Worm (Caenorhabditis elegans): Measurements from ENCODE around the gene abt-4.

The abt-4 gene

DNA sequence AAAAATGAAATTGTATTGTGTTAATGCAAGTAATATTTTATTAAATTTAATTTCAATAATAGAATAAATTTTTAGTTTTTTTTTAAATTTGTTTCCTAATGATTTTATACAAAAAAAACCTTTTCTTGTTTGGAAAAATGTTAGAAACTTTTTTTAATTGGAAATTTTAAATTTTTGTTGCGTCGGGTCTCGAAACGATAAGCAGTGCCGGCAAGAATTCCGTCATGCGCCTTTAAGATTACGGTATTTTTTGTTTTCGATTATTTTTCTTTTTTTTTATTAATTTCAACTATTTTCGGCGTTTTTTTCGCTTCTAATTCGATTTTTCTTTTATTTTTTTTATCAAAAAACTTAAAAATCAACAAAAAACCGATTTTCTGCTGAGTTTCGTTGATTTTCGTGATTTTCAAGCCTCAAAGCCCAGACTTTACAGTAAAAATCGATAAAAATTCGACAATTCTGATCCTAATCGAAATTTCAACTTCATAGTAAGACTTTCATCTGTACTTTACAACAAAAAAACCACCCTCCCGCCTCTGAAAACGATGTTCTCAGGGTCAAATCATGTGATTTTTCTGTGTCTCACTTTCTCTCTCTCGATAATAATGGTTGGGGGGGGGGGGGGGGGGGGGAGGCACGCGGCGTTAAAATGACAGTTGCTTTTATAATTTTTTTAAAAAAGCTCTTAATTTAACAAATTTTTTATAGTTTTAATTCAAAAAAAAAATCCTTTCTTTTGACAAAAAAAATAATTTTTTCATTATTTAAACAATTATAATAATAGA lies 17.2 kb upstream of the abt-4 start:
- TF ChIP-seq W03F9.2 (tag; optimal IDR thresholded peaks at IDR 0.05) (no peak), dao-5 (tag; optimal IDR thresholded peaks at IDR 0.05) (no peak), him-1 (tag; optimal IDR thresholded peaks at IDR 0.05) (no peak)

DNA sequence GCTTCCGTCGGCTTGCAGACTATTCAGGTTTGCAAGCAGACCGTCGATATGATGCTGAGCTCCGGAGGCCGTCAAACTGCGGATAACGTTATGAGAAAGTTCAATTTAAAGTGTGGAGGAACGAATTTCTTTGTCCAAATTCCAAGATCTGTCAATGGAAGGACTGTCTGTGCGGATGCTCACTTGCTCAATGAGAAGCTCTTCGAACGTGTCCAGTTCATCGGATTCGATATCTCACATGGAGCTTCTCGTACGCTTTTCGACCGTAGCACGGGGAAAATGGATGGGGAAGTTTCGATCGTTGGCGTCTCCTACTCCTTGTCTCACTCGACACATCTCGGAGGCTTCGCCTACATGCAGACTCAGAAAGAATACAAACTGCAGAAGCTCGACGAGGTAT lies 15.5 kb upstream of the abt-4 start:
- no peak for TF ChIP-seq him-1 (tag; optimal IDR thresholded peaks at IDR 0.05)
- no peak for TF ChIP-seq W03F9.2 (tag; optimal IDR thresholded peaks at IDR 0.05)
- no peak for TF ChIP-seq dao-5 (tag; optimal IDR thresholded peaks at IDR 0.05)

DNA sequence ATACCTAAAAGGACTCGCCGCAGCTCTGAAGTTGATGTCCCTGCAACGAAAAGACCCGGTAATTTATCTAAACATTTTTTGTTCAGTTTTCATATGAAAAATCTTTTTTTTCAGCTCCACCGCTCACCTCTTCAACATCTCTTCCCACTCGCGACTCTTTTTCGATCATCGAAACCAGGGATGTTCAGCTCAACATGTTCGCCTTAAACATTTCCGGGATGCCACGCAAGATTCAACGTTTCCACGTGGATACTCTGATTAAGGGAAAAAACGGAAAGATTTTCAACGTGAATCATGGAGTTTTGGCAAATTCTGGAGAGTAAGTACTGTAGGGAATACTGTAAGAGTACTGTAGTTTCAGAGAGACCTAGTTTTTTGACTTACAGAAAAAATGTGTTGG lies 13.0 kb upstream of the abt-4 start:
- no peak for TF ChIP-seq him-1 (tag; optimal IDR thresholded peaks at IDR 0.05)
- no peak for TF ChIP-seq dao-5 (tag; optimal IDR thresholded peaks at IDR 0.05)
- TF ChIP-seq W03F9.2 (tag; optimal IDR thresholded peaks at IDR 0.05) = no peak

DNA sequence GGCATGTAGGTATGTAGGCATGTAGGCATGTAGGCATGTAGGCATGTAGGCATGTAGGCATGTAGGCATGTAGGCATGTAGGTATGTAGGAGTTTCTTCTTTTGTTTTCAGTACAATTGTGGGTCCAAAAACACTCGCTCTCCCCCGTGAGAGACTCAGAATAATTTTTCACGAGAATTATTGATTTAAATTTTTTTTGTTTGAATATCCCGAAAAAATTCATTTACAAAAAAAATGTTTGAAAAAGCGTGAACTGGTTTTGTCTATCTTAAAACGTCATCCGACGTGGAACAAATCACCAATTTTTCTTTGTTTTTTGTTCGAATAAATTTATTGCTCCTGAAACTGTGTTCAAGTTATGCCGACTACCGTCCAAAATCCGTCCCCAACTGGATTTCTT lies 12.6 kb upstream of the abt-4 start, which contains the start of gene wago-10:
Gene wago-10, plus strand, starts transcription at position 301 of the 400 bp plus-strand sequence.
- no peak for TF ChIP-seq dao-5 (tag; optimal IDR thresholded peaks at IDR 0.05)
- no peak for TF ChIP-seq W03F9.2 (tag; optimal IDR thresholded peaks at IDR 0.05)
- no peak for TF ChIP-seq him-1 (tag; optimal IDR thresholded peaks at IDR 0.05)

DNA sequence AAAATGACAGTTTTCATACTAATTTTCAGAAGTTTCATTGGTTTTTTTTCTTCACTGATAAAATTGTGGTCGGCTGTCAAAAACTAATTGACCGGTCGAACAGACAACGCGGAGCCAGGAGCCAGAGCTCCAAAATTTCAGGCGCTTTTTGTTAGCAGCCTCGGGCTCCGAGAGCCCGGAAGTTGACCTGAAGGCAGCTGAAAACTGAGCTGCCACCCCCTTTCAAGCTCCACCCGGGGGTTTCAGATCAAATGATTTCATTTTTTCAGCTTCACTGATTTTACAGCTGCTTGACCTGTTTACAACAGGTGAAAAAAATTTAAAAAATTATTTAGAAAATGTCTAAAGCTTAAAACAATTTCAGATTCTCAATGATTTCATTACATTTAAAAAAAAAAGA lies 11.8 kb upstream of the abt-4 start:
- no peak for TF ChIP-seq him-1 (tag; optimal IDR thresholded peaks at IDR 0.05)

DNA sequence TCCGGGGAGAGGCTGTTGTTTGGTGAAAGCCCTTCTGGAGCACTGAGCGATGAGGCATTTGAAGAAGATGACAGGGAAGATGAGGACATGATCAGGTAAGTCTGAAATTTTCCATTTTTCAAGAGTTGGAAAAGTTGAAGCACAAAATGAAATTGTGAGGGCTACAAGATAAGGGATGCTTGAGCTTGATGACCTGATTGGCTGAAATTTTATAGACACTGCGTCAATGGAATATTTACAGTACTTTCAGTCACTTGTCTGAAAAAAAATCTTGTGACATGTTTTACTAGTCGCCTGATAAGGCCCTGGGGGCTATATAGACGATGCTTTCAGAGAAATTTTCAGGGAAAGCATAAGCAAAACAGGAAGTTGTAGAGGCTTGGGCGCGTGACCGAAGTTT lies 5.8 kb upstream of the abt-4 start, which contains the start of gene dmd-8:
Gene dmd-8, minus strand, starts transcription at position 101 of the 400 bp plus-strand sequence.
- TF ChIP-seq him-1 (tag; optimal IDR thresholded peaks at IDR 0.05) (no peak), W03F9.2 (tag; optimal IDR thresholded peaks at IDR 0.05) (no peak), dao-5 (tag; optimal IDR thresholded peaks at IDR 0.05) (no peak)

DNA sequence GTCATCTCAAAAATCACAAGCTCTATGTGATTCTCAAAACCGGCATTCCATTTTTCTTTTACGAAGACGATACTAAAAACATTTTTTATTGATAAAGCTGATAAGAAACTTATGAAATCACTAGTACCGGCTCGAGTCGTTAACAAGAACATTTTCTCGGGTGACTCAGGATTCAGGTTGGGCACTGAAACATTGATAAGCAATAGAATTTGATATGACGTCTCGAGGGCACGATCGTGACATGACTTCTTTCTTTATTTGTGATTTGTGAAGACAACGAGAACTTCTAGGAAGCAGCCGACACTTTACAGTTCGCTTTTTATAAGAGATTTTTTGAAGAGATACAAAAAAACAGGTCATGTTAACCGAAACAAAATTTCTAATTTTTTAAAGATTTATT lies 3.2 kb upstream of the abt-4 start:
- TF ChIP-seq W03F9.2 (tag; optimal IDR thresholded peaks at IDR 0.05) (no peak), him-1 (tag; optimal IDR thresholded peaks at IDR 0.05) (no peak), dao-5 (tag; optimal IDR thresholded peaks at IDR 0.05) (no peak)

DNA sequence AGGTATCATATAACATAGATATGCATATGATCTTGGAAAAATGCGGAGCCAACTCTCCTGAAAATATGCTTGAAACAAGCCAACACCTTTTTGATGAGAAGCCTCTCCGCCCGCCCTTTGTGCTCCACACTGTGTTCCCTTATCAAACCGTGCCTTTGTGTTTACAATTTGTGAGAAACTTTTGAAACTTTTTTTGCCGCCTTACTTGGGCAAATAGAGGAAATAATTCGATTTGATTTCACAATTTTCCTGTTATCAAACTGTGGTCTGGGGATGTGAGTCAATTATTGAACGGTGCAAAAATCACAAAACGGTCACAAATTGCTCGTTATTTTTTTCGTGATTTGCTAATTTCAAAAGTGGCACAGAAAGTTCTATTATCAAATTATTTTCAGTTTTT lies 2.1 kb upstream of the abt-4 start:
- TF ChIP-seq him-1 (tag; optimal IDR thresholded peaks at IDR 0.05) (no peak), dao-5 (tag; optimal IDR thresholded peaks at IDR 0.05) (no peak), W03F9.2 (tag; optimal IDR thresholded peaks at IDR 0.05) (no peak)

DNA sequence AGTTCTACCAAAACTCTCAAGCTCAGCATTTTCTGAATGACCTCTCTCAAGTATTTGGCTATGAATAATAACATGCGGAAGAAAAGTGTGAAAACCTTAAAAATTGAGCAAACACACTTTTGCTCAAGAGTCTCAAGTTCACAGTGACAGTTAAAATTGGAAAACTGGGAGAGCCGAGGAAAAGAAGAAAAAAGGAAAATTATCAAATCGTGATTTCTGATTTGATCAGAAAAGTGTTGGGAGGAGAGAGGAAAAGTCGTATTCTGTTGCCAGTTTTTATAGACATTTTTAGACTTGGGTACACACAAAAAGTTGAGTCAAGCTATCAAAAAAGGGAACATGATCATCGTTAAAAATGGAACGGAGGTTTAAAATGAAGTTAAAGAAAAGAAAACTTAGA lies 720 bp upstream of the abt-4 start:
- TF ChIP-seq him-1 (tag; optimal IDR thresholded peaks at IDR 0.05) = no peak
- no peak for TF ChIP-seq W03F9.2 (tag; optimal IDR thresholded peaks at IDR 0.05)
- TF ChIP-seq dao-5 (tag; optimal IDR thresholded peaks at IDR 0.05) = no peak

DNA sequence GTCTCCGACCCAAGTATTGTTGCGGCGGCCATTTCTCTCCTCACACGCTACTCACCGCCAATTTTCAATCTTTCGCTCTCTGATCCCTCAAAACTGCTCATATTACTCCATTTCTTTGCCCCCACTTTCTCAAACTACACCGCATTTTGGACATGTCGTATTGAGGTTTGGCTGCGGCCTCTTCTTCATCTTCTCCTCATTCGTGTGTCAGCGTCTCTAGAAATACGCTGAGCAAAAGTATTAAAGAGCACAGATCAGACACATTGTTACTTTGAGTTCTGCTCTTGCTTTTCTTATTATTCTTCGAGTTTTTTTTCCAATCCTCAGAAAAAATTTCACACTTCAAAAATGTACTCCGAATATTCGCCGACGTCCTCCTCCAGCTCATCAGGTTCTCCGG lies 10.5 kb downstream of the abt-4 start:
- no peak for TF ChIP-seq him-1 (tag; optimal IDR thresholded peaks at IDR 0.05)
- TF ChIP-seq dao-5 (tag; optimal IDR thresholded peaks at IDR 0.05) = no peak
- no peak for TF ChIP-seq W03F9.2 (tag; optimal IDR thresholded peaks at IDR 0.05)

DNA sequence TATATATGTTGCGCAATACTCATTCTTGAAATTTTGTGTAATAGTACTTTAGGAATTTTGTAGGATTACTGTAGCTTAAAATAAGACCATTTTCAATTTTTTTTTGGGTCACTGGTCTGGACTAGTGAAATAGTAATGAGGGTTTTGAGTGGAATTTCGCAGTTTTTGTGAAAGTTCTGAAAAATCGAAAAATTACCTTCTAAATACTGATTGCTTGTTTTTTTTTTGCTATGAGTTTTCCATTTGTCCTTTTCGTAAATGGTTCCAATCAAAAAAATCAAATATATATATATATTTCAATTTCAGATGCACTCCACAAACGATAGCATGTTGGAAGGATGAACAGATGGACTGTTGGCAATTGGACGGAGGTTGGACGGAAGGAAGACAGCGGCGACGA lies 18.1 kb downstream of the abt-4 start, which contains the start of gene nhr-15:
Gene nhr-15, plus strand, starts transcription at position 301 of the 400 bp plus-strand sequence.
- TF ChIP-seq dao-5 (tag; optimal IDR thresholded peaks at IDR 0.05) (no peak), W03F9.2 (tag; optimal IDR thresholded peaks at IDR 0.05) (no peak), him-1 (tag; optimal IDR thresholded peaks at IDR 0.05) (no peak)

DNA sequence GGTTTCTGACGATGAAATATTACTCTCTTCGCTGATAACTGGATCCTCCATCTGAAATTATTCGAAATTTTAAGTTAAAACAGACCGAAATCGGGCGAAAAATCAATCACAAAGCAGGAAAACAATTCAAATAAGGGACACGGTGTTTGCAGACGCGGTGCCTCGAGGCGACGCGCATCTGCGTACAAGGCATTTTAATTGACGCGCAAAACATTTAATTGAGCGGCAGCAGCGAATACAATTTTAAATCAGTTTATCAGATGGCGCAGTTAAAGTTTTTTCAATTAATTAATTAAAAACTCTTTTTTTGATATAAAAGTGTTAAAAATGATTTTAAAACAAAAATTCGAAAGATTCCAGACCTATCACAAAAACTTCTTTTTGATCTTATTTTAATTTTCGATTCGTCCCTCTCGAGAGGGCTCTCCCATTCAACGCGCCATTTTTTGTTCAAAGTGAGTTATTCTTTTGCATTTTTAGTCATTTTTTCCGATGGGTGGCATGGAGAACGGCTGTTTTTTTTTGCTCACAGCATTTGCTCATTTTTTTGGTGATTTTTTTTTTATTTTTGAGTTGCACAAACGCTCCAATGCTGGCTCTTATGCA lies 18.9 kb downstream of the abt-4 start, which contains the start of gene phf-10:
Gene phf-10, minus strand, starts transcription at position 81 of the 606 bp plus-strand sequence.
- TF ChIP-seq W03F9.2 (tag; optimal IDR thresholded peaks at IDR 0.05) (no peak), dao-5 (tag; optimal IDR thresholded peaks at IDR 0.05) (no peak), him-1 (tag; optimal IDR thresholded peaks at IDR 0.05) (no peak)

DNA sequence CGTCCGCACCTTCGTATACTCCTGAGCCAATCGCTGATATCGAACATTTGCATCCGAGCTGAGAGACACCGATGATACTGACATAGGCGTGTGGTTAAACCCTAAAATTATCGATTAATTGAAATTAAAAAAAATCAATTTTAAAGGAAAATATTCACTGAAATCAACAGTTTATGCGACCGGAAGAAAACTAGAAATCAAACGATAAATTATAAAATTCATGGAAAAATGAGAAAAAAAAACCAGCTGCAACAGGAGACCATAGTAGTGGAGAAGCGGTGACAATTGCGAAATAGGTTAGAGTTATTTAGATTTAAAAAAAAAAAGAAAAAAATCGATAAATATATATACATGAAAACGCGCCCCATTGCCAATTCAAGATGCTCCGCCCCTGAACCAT lies 25.9 kb downstream of the abt-4 start, which contains the start of gene F33E11.3:
Gene F33E11.3, minus strand, starts transcription at position 101 of the 400 bp plus-strand sequence.
- no peak for TF ChIP-seq dao-5 (tag; optimal IDR thresholded peaks at IDR 0.05)
- no peak for TF ChIP-seq W03F9.2 (tag; optimal IDR thresholded peaks at IDR 0.05)
- TF ChIP-seq him-1 (tag; optimal IDR thresholded peaks at IDR 0.05) = no peak

DNA sequence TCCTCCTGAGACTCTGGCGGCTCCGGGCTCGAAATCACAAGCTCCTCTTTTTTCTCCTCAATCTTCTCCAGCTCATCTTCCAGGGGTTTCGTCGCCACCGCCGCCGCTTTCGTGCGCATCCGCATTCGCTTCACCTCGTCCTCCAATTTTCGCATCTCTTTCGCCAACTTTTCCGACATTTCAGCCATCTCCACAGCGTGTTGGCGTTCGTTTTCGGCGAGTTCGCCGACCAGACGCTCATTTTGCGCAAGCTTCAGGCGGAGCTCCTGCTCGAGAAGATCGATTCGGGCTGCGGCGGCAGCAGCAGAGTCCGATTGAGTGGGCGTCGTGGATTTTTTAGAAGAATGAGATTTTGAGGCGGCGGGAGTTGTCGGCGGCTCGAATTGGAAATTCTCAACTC lies 27.3 kb downstream of the abt-4 start:
- no peak for TF ChIP-seq dao-5 (tag; optimal IDR thresholded peaks at IDR 0.05)
- TF ChIP-seq W03F9.2 (tag; optimal IDR thresholded peaks at IDR 0.05) = no peak
- TF ChIP-seq him-1 (tag; optimal IDR thresholded peaks at IDR 0.05) = no peak

Data from whole organism, L4/young adult.